Worm (Caenorhabditis elegans) whole organism, L4/young adult: ENCODE data around the gene Y37D8A.8.

Experiments used
- W03F9.2 ChIP-seq: fragments of 150-350 bp; optimal IDR thresholded peaks from 2 replicates; lab custom pipeline; 2014; ENCODE audit warnings: missing biosample characterization, missing genetic modification characterization
- him-1 ChIP-seq: sonication (generic microtip); optimal IDR thresholded peaks from 2 replicates; lab custom pipeline; 2016; ENCODE audit warnings: missing genotype, missing genetic modification reagents, missing genetic modification characterization, missing compliant biosample characterization

DNA sequence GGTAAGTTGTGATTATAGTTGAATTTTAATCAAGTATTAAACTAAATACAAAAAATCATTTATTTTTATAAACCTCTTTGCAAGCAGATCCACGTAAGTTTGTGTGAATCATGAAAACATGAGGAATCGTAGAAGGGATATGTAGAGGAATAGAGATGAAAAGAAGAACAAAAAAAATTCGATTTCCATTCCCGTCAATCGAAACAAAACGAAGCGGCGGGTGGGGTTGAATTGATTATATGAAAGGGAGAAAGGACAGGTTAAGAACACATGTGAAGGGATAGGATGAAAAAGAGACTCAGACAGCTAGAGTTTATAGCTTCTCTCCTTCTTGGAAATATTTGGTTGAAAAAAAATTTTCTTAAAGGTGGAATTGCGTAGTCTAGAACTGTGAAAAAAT is 4.6 kb upstream of the Y37D8A.8 start:
- TF ChIP-seq him-1 (tag; lab: Kevin White, UChicago) (no peak), W03F9.2 (tag; lab: Kevin White, UChicago) (no peak)
